Fruit fly (Drosophila melanogaster) whole organism, embryonic: ENCODE measurements around the gene sqh.
A peak's percentile ranks its signal among the peaks of the same experiment; 100 is the strongest.

Source experiments
- Asciz ChIP-seq: fragments of 200-800 bp; sonication (Bioruptor generic); optimal IDR thresholded peaks from 2 replicates; lab custom pipeline; 2017; ENCODE audit warnings: missing biosample characterization, mild to moderate bottlenecking, missing genetic modification characterization, missing genetic modification reagents
- CG10321 ChIP-seq: fragments of 200-800 bp; sonication (Bioruptor generic); IDR thresholded peaks from 2 replicates; pipeline ENCODE4 v1.3.6; 2022; ENCODE audit warnings: missing biosample characterization, missing genetic modification characterization
- CG11560 ChIP-seq: fragments of 200-800 bp; sonication (Bioruptor generic); IDR thresholded peaks from 3 replicates; pipeline ENCODE4 v1.3.6; 2022; ENCODE audit warnings: missing biosample characterization, missing genetic modification characterization
- CG13775 ChIP-seq: fragments of 200-800 bp; sonication (Bioruptor generic); optimal IDR thresholded peaks from 3 replicates; lab custom pipeline; 2017; ENCODE audit warnings: missing biosample characterization, mild to moderate bottlenecking, missing genetic modification characterization
- CG14441 ChIP-seq: fragments of 200-800 bp; sonication (Bioruptor generic); IDR thresholded peaks from 2 replicates; pipeline ENCODE4 v1.3.6; 2022; ENCODE audit warnings: missing biosample characterization, missing genetic modification characterization
- CG14860 ChIP-seq: fragments of 200-800 bp; sonication (Bioruptor generic); IDR thresholded peaks from 3 replicates; pipeline ENCODE4 v1.3.6; 2022; ENCODE audit warnings: missing biosample characterization, missing genetic modification characterization; ENCODE audit not compliant: partially characterized antibody
- CG15479 ChIP-seq: fragments of 200-800 bp; sonication (Bioruptor generic); optimal IDR thresholded peaks from 3 replicates; lab custom pipeline; 2019; ENCODE audit warnings: missing biosample characterization, mild to moderate bottlenecking, missing genetic modification characterization, moderate library complexity
- CG16813 ChIP-seq: fragments of 200-800 bp; sonication (Bioruptor generic); IDR thresholded peaks from 3 replicates; pipeline ENCODE4 v1.3.6; 2022; ENCODE audit warnings: missing biosample characterization, missing genetic modification characterization; ENCODE audit not compliant: partially characterized antibody
- CG17359 ChIP-seq: fragments of 200-800 bp; sonication (Bioruptor generic); optimal IDR thresholded peaks from 3 replicates; lab custom pipeline; 2018; ENCODE audit warnings: missing biosample characterization, mild to moderate bottlenecking, missing genetic modification characterization, moderate library complexity
- CG18262 ChIP-seq: fragments of 200-800 bp; optimal IDR thresholded peaks from 3 replicates; lab custom pipeline; 2019; ENCODE audit warnings: missing biosample characterization, mild to moderate bottlenecking, missing genetic modification characterization, moderate library complexity
- CG18764 ChIP-seq: fragments of 200-800 bp; sonication (Bioruptor generic); optimal IDR thresholded peaks from 3 replicates; lab custom pipeline; 2016; ENCODE audit warnings: missing biosample characterization, missing genetic modification characterization
- CG30020 ChIP-seq: fragments of 200-800 bp; optimal IDR thresholded peaks from 2 replicates; lab custom pipeline; 2019; ENCODE audit warnings: missing biosample characterization, mild to moderate bottlenecking, missing genetic modification characterization, moderate library complexity
- CG3163 ChIP-seq: fragments of 200-800 bp; sonication (Bioruptor generic); optimal IDR thresholded peaks from 3 replicates; lab custom pipeline; 2016; ENCODE audit warnings: missing biosample characterization, missing genetic modification characterization
- CG43689 ChIP-seq: fragments of 200-800 bp; sonication (Bioruptor generic); IDR thresholded peaks from 2 replicates; pipeline ENCODE4 v1.3.6; 2022; ENCODE audit warnings: missing biosample characterization, missing genetic modification characterization
- CG4404 ChIP-seq: fragments of 200-800 bp; sonication (Bioruptor generic); IDR thresholded peaks from 2 replicates; pipeline ENCODE4 v1.3.6; 2022; ENCODE audit warnings: missing biosample characterization, missing genetic modification characterization
- CG4854 ChIP-seq: fragments of 200-800 bp; sonication (Bioruptor generic); optimal IDR thresholded peaks from 2 replicates; lab custom pipeline; 2016; ENCODE audit warnings: missing biosample characterization, missing genetic modification characterization, inconsistent platforms
- CG5180 ChIP-seq: fragments of 200-800 bp; sonication (Bioruptor generic); optimal IDR thresholded peaks from 3 replicates; lab custom pipeline; 2017; ENCODE audit warnings: missing biosample characterization, missing genetic modification characterization, mild to moderate bottlenecking, moderate library complexity, missing genetic modification reagents
- CG6813 ChIP-seq: fragments of 200-800 bp; sonication (Bioruptor generic); optimal IDR thresholded peaks from 2 replicates; lab custom pipeline; 2017; ENCODE audit warnings: missing biosample characterization, missing genetic modification characterization, mild to moderate bottlenecking, moderate library complexity, missing genetic modification reagents
- CG7987 ChIP-seq: fragments of 200-800 bp; sonication (Bioruptor generic); optimal IDR thresholded peaks from 2 replicates; lab custom pipeline; 2018; ENCODE audit warnings: missing biosample characterization, mild to moderate bottlenecking, missing genetic modification characterization, moderate library complexity
- CG8281 ChIP-seq: fragments of 200-800 bp; sonication (Bioruptor generic); optimal IDR thresholded peaks from 2 replicates; lab custom pipeline; 2018; ENCODE audit warnings: missing biosample characterization, mild to moderate bottlenecking, missing genetic modification characterization, moderate library complexity
- CG9932 ChIP-seq: fragments of 200-800 bp; sonication (Bioruptor generic); IDR thresholded peaks from 2 replicates; pipeline ENCODE4 v1.3.6; 2022; ENCODE audit warnings: missing biosample characterization, missing genetic modification characterization
- CHES-1-like ChIP-seq: fragments of 200-800 bp; sonication (Bioruptor generic); optimal IDR thresholded peaks from 2 replicates; lab custom pipeline; 2016; ENCODE audit warnings: missing biosample characterization, missing genetic modification characterization
- CoRest ChIP-seq: fragments of 200-800 bp; sonication (Bioruptor generic); optimal IDR thresholded peaks from 3 replicates; lab custom pipeline; 2018; ENCODE audit warnings: missing biosample characterization, mild to moderate bottlenecking, missing genetic modification characterization, moderate library complexity
- Dref ChIP-seq: fragments of 200-800 bp; sonication (Bioruptor generic); IDR thresholded peaks from 2 replicates; pipeline ENCODE4 v1.3.6; 2022; ENCODE audit warnings: missing biosample characterization, missing genetic modification characterization
- Kr ChIP-seq: fragments of 200-800 bp; sonication (Bioruptor generic); optimal IDR thresholded peaks from 2 replicates; lab custom pipeline; 2017; ENCODE audit warnings: missing biosample characterization, mild to moderate bottlenecking, missing genetic modification characterization
- NK7.1 ChIP-seq: fragments of 200-800 bp; sonication (Bioruptor generic); optimal IDR thresholded peaks from 3 replicates; lab custom pipeline; 2016; ENCODE audit warnings: missing biosample characterization, missing genetic modification characterization
- Nf-YB ChIP-seq: fragments of 200-800 bp; sonication (Bioruptor generic); optimal IDR thresholded peaks from 3 replicates; lab custom pipeline; 2019; ENCODE audit warnings: missing biosample characterization, mild to moderate bottlenecking, missing genetic modification characterization, moderate library complexity
- Rfx ChIP-seq: fragments of 200-800 bp; sonication (Bioruptor generic); IDR thresholded peaks from 2 replicates; pipeline ENCODE4 v1.3.6; 2022; ENCODE audit warnings: missing biosample characterization, missing genetic modification characterization
- Sry-δ ChIP-seq: fragments of 200-800 bp; sonication (Bioruptor generic); optimal IDR thresholded peaks from 2 replicates; lab custom pipeline; 2016; ENCODE audit warnings: missing biosample characterization, missing genetic modification characterization
- Taf1 ChIP-seq: fragments of 200-800 bp; sonication (Bioruptor generic); IDR thresholded peaks from 2 replicates; pipeline ENCODE4 v1.3.6; 2022; ENCODE audit warnings: missing biosample characterization, missing genetic modification characterization
- abd-A ChIP-seq: fragments of 200-800 bp; sonication (Bioruptor generic); optimal IDR thresholded peaks from 3 replicates; lab custom pipeline; 2019; ENCODE audit warnings: missing biosample characterization, mild to moderate bottlenecking, missing genetic modification characterization, moderate library complexity
- aop ChIP-seq: fragments of 200-800 bp; sonication (Bioruptor generic); IDR thresholded peaks from 2 replicates; pipeline ENCODE4 v1.3.6; 2022; ENCODE audit warnings: missing biosample characterization, missing genetic modification characterization
- dmrt99B ChIP-seq: fragments of 200-800 bp; sonication (Bioruptor generic); optimal IDR thresholded peaks from 2 replicates; lab custom pipeline; 2018; ENCODE audit warnings: missing biosample characterization, mild to moderate bottlenecking, missing genetic modification characterization, moderate library complexity
- emc ChIP-seq: fragments of 200-800 bp; sonication (Bioruptor generic); optimal IDR thresholded peaks from 2 replicates; lab custom pipeline; 2016; ENCODE audit warnings: missing biosample characterization, missing genetic modification characterization
- esg ChIP-seq: fragments of 200-800 bp; sonication (Bioruptor generic); conservative IDR thresholded peaks from 2 replicates; pipeline ENCODE4 v1.3.6; 2022; ENCODE audit warnings: missing biosample characterization, missing genetic modification characterization
- exex ChIP-seq: fragments of 200-800 bp; sonication (Bioruptor generic); optimal IDR thresholded peaks from 4 replicates; lab custom pipeline; 2018; ENCODE audit warnings: missing biosample characterization, mild to moderate bottlenecking, missing genetic modification characterization, moderate library complexity
- eyg ChIP-seq: fragments of 200-800 bp; sonication (Bioruptor generic); optimal IDR thresholded peaks from 3 replicates; lab custom pipeline; 2016; ENCODE audit warnings: missing biosample characterization, missing genetic modification characterization
- fd3F ChIP-seq: fragments of 200-800 bp; sonication (Bioruptor generic); optimal IDR thresholded peaks from 2 replicates; lab custom pipeline; 2018; ENCODE audit warnings: missing biosample characterization, mild to moderate bottlenecking, missing genetic modification characterization, moderate library complexity
- grau ChIP-seq: fragments of 200-800 bp; optimal IDR thresholded peaks from 3 replicates; lab custom pipeline; 2019; ENCODE audit warnings: missing biosample characterization, mild to moderate bottlenecking, missing genetic modification characterization, moderate library complexity
- hth ChIP-seq: fragments of >200 bp; optimal IDR thresholded peaks from 2 replicates; lab custom pipeline; 2017; ENCODE audit warnings: inconsistent platforms
- mld ChIP-seq: fragments of 200-800 bp; sonication (Bioruptor generic); IDR thresholded peaks from 3 replicates; pipeline ENCODE4 v1.3.6; 2022; ENCODE audit warnings: missing biosample characterization, missing genetic modification characterization; ENCODE audit not compliant: partially characterized antibody
- nmo ChIP-seq: fragments of 200-800 bp; sonication (Bioruptor generic); optimal IDR thresholded peaks from 2 replicates; lab custom pipeline; 2018; ENCODE audit warnings: missing biosample characterization, mild to moderate bottlenecking, missing genetic modification characterization, moderate library complexity
- org-1 ChIP-seq: fragments of 200-800 bp; sonication (Bioruptor generic); optimal IDR thresholded peaks from 2 replicates; lab custom pipeline; 2017; ENCODE audit warnings: missing biosample characterization, missing genetic modification characterization
- p53 ChIP-seq: fragments of 200-800 bp; sonication (Bioruptor generic); optimal IDR thresholded peaks from 2 replicates; lab custom pipeline; 2016; ENCODE audit warnings: missing biosample characterization, missing genetic modification characterization
- pho ChIP-seq: fragments of 200-800 bp; sonication (Bioruptor generic); optimal IDR thresholded peaks from 2 replicates; lab custom pipeline; 2016; ENCODE audit warnings: missing biosample characterization, missing genetic modification characterization
- pum ChIP-seq: fragments of 200-800 bp; sonication (Bioruptor generic); optimal IDR thresholded peaks from 2 replicates; lab custom pipeline; 2016; ENCODE audit warnings: missing biosample characterization, missing genetic modification characterization
- seq ChIP-seq: fragments of 200-800 bp; sonication (Bioruptor generic); IDR thresholded peaks from 2 replicates; pipeline ENCODE4 v1.3.6; 2022; ENCODE audit warnings: missing biosample characterization, missing genetic modification characterization
- tna ChIP-seq: fragments of 200-800 bp; sonication (Bioruptor generic); IDR thresholded peaks from 2 replicates; pipeline ENCODE4 v1.3.6; 2022; ENCODE audit warnings: missing biosample characterization, missing genetic modification characterization; ENCODE audit not compliant: partially characterized antibody
- ttk ChIP-seq: fragments of 200-800 bp; sonication (Bioruptor generic); IDR thresholded peaks from 2 replicates; pipeline ENCODE4 v2.1.2; 2022; ENCODE audit warnings: missing biosample characterization, missing genetic modification characterization
- tup ChIP-seq: fragments of 200-800 bp; sonication (Bioruptor generic); optimal IDR thresholded peaks from 2 replicates; lab custom pipeline; 2016; ENCODE audit warnings: missing biosample characterization, mild to moderate bottlenecking, missing genetic modification characterization, moderate library complexity
- yki ChIP-seq: fragments of >200 bp; optimal IDR thresholded peaks from 3 replicates; lab custom pipeline; 2018

sqh gene

DNA sequence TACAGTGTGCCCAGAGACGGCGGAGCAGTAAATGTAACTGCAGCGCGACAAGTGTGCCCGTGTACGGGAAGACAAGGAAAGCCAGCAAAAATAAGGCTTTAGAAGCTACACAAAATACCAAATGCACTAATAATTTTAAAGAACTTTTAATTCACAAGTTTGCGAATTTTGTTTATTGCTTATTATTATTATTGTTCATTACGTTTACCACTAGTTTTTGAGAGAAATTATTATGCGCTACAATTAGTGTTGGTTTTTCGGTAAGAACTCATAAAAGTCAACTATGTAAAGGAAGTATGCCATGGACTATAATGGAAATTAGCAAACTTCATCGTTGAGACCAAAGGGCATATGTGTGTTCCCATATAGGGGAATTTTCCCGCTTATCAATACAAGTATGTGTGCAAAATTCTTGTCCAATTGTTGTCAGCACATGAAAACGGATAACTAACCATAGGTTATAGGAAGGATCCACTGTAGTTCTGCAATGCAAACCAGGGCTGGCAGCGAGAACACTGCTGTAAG lies 42.3 kb upstream of the sqh start, which contains the start of gene schlank (continued):
- TF ChIP-seq pum (GFP tag; lab: Kevin White, UChicago) (peak; percentile 51), pho (GFP tag; lab: Kevin White, UChicago) (peak; percentile 56), Taf1 (GFP tag; lab: Robert Waterston, UW) (no peak), dmrt99B (tag; lab: Kevin White, UChicago) (no peak), seq (GFP tag; lab: Robert Waterston, UW) (peak; percentile 52; the same call in 1 of the 2 replicates), abd-A (tag; lab: Kevin White, UChicago) (no peak), Rfx (GFP tag; lab: Robert Waterston, UW) (peak; percentile 67), Dref (peak; percentile 24; the same call in 1 of the 2 replicates), CG16813 (no peak), exex (tag; lab: Kevin White, UChicago) (no peak), tna (GFP tag; lab: Robert Waterston, UW) (no peak), Sry-δ (GFP tag; lab: Kevin White, UChicago) (peak; percentile 30), CG14860 (GFP tag; lab: Robert Waterston, UW) (no peak), fd3F (GFP tag; lab: Kevin White, UChicago) (peak; percentile 22), CG18262 (tag; lab: Kevin White, UChicago) (peak; percentile 53), CHES-1-like (GFP tag; lab: Kevin White, UChicago) (peak; percentile 9), CG11560 (tag; lab: Robert Waterston, UW) (no peak), CG4854 (GFP tag; lab: Kevin White, UChicago) (no peak), CG5180 (GFP tag; lab: Kevin White, UChicago) (no peak), CG14441 (peak; percentile 71), CoRest (peak; percentile 68), ttk (GFP tag; lab: Robert Waterston, UW) (peak; percentile 26; the same call in 1 of the 2 replicates), CG30020 (tag; lab: Kevin White, UChicago) (peak; percentile 38), CG15479 (GFP tag; lab: Kevin White, UChicago) (no peak), Asciz (no peak), CG13775 (peak; percentile 62), CG8281 (tag; lab: Kevin White, UChicago) (no peak), p53 (peak; percentile 14), CG3163 (GFP tag; lab: Kevin White, UChicago) (peak; percentile 3), nmo (GFP tag; lab: Kevin White, UChicago) (peak; percentile 45), CG9932 (GFP tag; lab: Robert Waterston, UW) (peak; percentile 70), CG43689 (GFP tag; lab: Robert Waterston, UW) (no peak), CG18764 (peak; percentile 43), hth (no peak), tup (GFP tag; lab: Kevin White, UChicago) (no peak), eyg (GFP tag; lab: Kevin White, UChicago) (no peak), CG7987 (no peak), CG17359 (tag; lab: Kevin White, UChicago) (peak; percentile 53), aop (GFP tag; lab: Robert Waterston, UW) (0 out of 2 replicates have a peak, but pooled peaks have one; percentile 20), mld (no peak), yki (lab: Kevin White, UChicago) (no peak), NK7.1 (GFP tag; lab: Kevin White, UChicago) (no peak), CG10321 (GFP tag; lab: Robert Waterston, UW) (no peak), Nf-YB (no peak), CG6813 (GFP tag; lab: Kevin White, UChicago) (no peak), esg (GFP tag; lab: Robert Waterston, UW) (peak; percentile 57), CG4404 (GFP tag; lab: Robert Waterston, UW) (peak; percentile 44; the same call in 1 of the 2 replicates), emc (GFP tag; lab: Kevin White, UChicago) (no peak), Kr (no peak), grau (tag; lab: Kevin White, UChicago) (peak; percentile 99), org-1 (GFP tag; lab: Kevin White, UChicago) (no peak)
